Worm (Caenorhabditis elegans) whole organism, L3 larva: ENCODE results near the gene B0410.1.
A peak's percentile ranks its signal among the peaks of the same experiment; 100 is the strongest.

ENCODE experiments used
- ZK546.5 ChIP-seq: sonication (generic microtip); optimal IDR thresholded peaks from 2 replicates; lab custom pipeline; 2017; ENCODE audit warnings: missing biosample characterization, missing genetic modification characterization
- ama-1 ChIP-seq: fragments of 150-350 bp; optimal IDR thresholded peaks from 2 replicates; lab custom pipeline; 2018
- ceh-28 ChIP-seq: fragments of 150-350 bp; optimal IDR thresholded peaks from 2 replicates; lab custom pipeline; 2014; ENCODE audit warnings: missing biosample characterization, missing genetic modification reagents, missing genetic modification characterization
- ceh-9 ChIP-seq: sonication (generic microtip); optimal IDR thresholded peaks from 2 replicates; lab custom pipeline; 2018; ENCODE audit warnings: missing biosample characterization, missing genetic modification characterization
- egl-5 ChIP-seq: fragments of 150-350 bp; optimal IDR thresholded peaks from 2 replicates; lab custom pipeline; 2017; ENCODE audit warnings: missing biosample characterization, missing genetic modification reagents, missing genetic modification characterization, inconsistent platforms
- mdl-1 ChIP-seq: fragments of 150-350 bp; optimal IDR thresholded peaks from 2 replicates; lab custom pipeline; 2014; ENCODE audit warnings: missing biosample characterization, missing genetic modification characterization
- nhr-11 ChIP-seq: fragments of 150-350 bp; optimal IDR thresholded peaks from 2 replicates; lab custom pipeline; 2014; ENCODE audit warnings: missing biosample characterization, missing genetic modification characterization
- nhr-237 ChIP-seq: fragments of 150-350 bp; optimal IDR thresholded peaks from 2 replicates; lab custom pipeline; 2014; ENCODE audit warnings: missing biosample characterization, missing genetic modification characterization
- nhr-25 ChIP-seq: sonication (generic microtip); optimal IDR thresholded peaks from 2 replicates; lab custom pipeline; 2017; ENCODE audit warnings: missing biosample characterization, missing genetic modification characterization
- nhr-28 ChIP-seq: fragments of 150-350 bp; optimal IDR thresholded peaks from 2 replicates; lab custom pipeline; 2014; ENCODE audit warnings: missing biosample characterization, missing genetic modification characterization
- pha-4 ChIP-seq: fragments of 150-350 bp; optimal IDR thresholded peaks from 2 replicates; lab custom pipeline; 2014; ENCODE audit warnings: missing biosample characterization, missing genetic modification reagents, missing genetic modification characterization
- snpc-4 ChIP-seq: fragments of 150-350 bp; optimal IDR thresholded peaks from 2 replicates; lab custom pipeline; 2014; ENCODE audit warnings: missing biosample characterization, missing genetic modification characterization
- unc-62 ChIP-seq: fragments of 150-350 bp; sonication (generic microtip); optimal IDR thresholded peaks from 4 replicates; lab custom pipeline; 2014; ENCODE audit warnings: missing biosample characterization, missing genetic modification reagents, missing genetic modification characterization
- ztf-11 ChIP-seq: fragments of 150-350 bp; optimal IDR thresholded peaks from 2 replicates; lab custom pipeline; 2014; ENCODE audit warnings: missing biosample characterization, missing genetic modification characterization

- TF ChIP-seq ceh-28 (tag; lab: Kevin White, UChicago) = no peak
- TF ChIP-seq ZK546.5 (tag; lab: Kevin White, UChicago) = no peak
- no peak for TF ChIP-seq nhr-11 (tag; lab: Kevin White, UChicago)
- no peak for TF ChIP-seq ama-1 (lab: Kevin White, UChicago)
- no peak for TF ChIP-seq pha-4 (tag; lab: Kevin White, UChicago)
- TF ChIP-seq mdl-1 = no peak
- TF ChIP-seq snpc-4 (tag; lab: Kevin White, UChicago) = no peak
- no peak for TF ChIP-seq nhr-28
- TF ChIP-seq nhr-237 = no peak
- peak; percentile 36 for TF ChIP-seq nhr-25 (tag; lab: Kevin White, UChicago)
- no peak for TF ChIP-seq egl-5 (tag; lab: Kevin White, UChicago)
- TF ChIP-seq unc-62 = no peak
- TF ChIP-seq ztf-11 (tag; lab: Kevin White, UChicago) = no peak
- no peak for TF ChIP-seq ceh-9 (tag; lab: Kevin White, UChicago)
Measured at ce11 chrX:2863946-2864345, 30.4 kb upstream of the B0410.1 start, which contains the start of gene F53B3.6.
